Worm (Caenorhabditis elegans) whole organism, L2 larva: ENCODE measurements around the gene F38B7.10.

Source experiments
- F13H6.1 ChIP-seq: sonication (generic microtip); optimal IDR thresholded peaks from 2 replicates; lab custom pipeline; 2016; ENCODE audit warnings: missing genetic modification characterization, missing compliant biosample characterization
- aly-2 ChIP-seq: fragments of 150-350 bp; optimal IDR thresholded peaks from 2 replicates; lab custom pipeline; 2014; ENCODE audit warnings: missing biosample characterization, missing genetic modification characterization
- ceh-82 ChIP-seq: fragments of 150-350 bp; optimal IDR thresholded peaks from 2 replicates; lab custom pipeline; 2014; ENCODE audit warnings: missing biosample characterization, missing genetic modification characterization
- fos-1 ChIP-seq: fragments of 150-350 bp; optimal IDR thresholded peaks from 2 replicates; lab custom pipeline; 2014; ENCODE audit warnings: missing biosample characterization, missing genetic modification characterization
- gmeb-1 ChIP-seq: fragments of 150-350 bp; optimal IDR thresholded peaks from 2 replicates; lab custom pipeline; 2014; ENCODE audit warnings: missing biosample characterization, missing genetic modification characterization
- lsy-2 ChIP-seq, 2 experiments: fragments of 150-350 bp in 1 of 2; sonication (generic microtip) in 1 of 2; optimal IDR thresholded peaks; 2 replicates each; lab custom pipeline; 2014 to 2017; ENCODE audit warnings: missing biosample characterization in 2 of 2, missing genetic modification characterization in 2 of 2
- mab-5 ChIP-seq: fragments of 150-350 bp; optimal IDR thresholded peaks from 2 replicates; lab custom pipeline; 2014; ENCODE audit warnings: missing biosample characterization, missing genetic modification characterization
- mbf-1 ChIP-seq: sonication (generic microtip); optimal IDR thresholded peaks from 2 replicates; lab custom pipeline; 2017; ENCODE audit warnings: missing biosample characterization, missing genetic modification characterization
- nhr-237 ChIP-seq: fragments of 150-350 bp; optimal IDR thresholded peaks from 2 replicates; lab custom pipeline; 2014; ENCODE audit warnings: missing biosample characterization, missing genetic modification characterization
- nhr-77 ChIP-seq: fragments of 150-350 bp; optimal IDR thresholded peaks from 2 replicates; lab custom pipeline; 2014; ENCODE audit warnings: missing biosample characterization, missing genetic modification characterization
- skn-1 ChIP-seq: sonication (generic microtip); optimal IDR thresholded peaks from 2 replicates; lab custom pipeline; 2017; ENCODE audit warnings: missing biosample characterization, missing genetic modification characterization
- sma-3 ChIP-seq: sonication (generic microtip); optimal IDR thresholded peaks from 2 replicates; lab custom pipeline; 2016; ENCODE audit warnings: missing genetic modification reagents, missing genetic modification characterization, missing compliant biosample characterization
- snpc-4 ChIP-seq: fragments of 150-350 bp; optimal IDR thresholded peaks from 2 replicates; lab custom pipeline; 2014; ENCODE audit warnings: missing biosample characterization, missing genetic modification characterization
- unc-39 ChIP-seq: fragments of 150-350 bp; optimal IDR thresholded peaks from 2 replicates; lab custom pipeline; 2014; ENCODE audit warnings: missing biosample characterization, missing genetic modification characterization

- no peak for TF ChIP-seq ceh-82 (tag; lab: Kevin White, UChicago)
- TF ChIP-seq snpc-4: no peak
- TF ChIP-seq aly-2: no peak
- no peak for TF ChIP-seq F13H6.1 (tag; lab: Kevin White, UChicago)
- TF ChIP-seq mab-5: no peak
- no peak for TF ChIP-seq skn-1 (tag; lab: Kevin White, UChicago)
- TF ChIP-seq nhr-77 (tag; lab: Kevin White, UChicago): no peak
- no peak for TF ChIP-seq fos-1 (tag; lab: Kevin White, UChicago)
- no peak for TF ChIP-seq nhr-237 (tag; lab: Kevin White, UChicago)
- no peak for TF ChIP-seq unc-39
- TF ChIP-seq sma-3 (GFP tag; lab: Kevin White, UChicago): no peak
- no peak for TF ChIP-seq mbf-1 (tag; lab: Kevin White, UChicago)
- TF ChIP-seq lsy-2 (tag; optimal IDR thresholded peaks at IDR 0.05; lab: Kevin White, UChicago): no peak
- no peak for TF ChIP-seq gmeb-1 (tag; lab: Kevin White, UChicago)
Measured at ce11 chrV:11527531-11527930, 17.8 kb upstream of the F38B7.10 start, which contains the start of gene ccch-1.
